Worm (Caenorhabditis elegans) whole organism, late embryonic: ENCODE results near the gene tbh-1.

ENCODE experiments used
- C08G9.2 ChIP-seq: sonication (generic microtip); optimal IDR thresholded peaks from 2 replicates; lab custom pipeline; 2016; ENCODE audit warnings: mild to moderate bottlenecking, missing genetic modification characterization, moderate library complexity, missing compliant biosample characterization
- F13H6.1 ChIP-seq: sonication (generic microtip); optimal IDR thresholded peaks from 2 replicates; lab custom pipeline; 2016; ENCODE audit warnings: missing genetic modification characterization, missing compliant biosample characterization
- ceh-34 ChIP-seq: sonication (generic microtip); optimal IDR thresholded peaks from 2 replicates; lab custom pipeline; 2016; ENCODE audit warnings: mild to moderate bottlenecking, missing genetic modification characterization, missing compliant biosample characterization
- ceh-6 ChIP-seq: fragments of 200-800 bp; sonication (Bioruptor generic); optimal IDR thresholded peaks from 2 replicates; lab custom pipeline; 2018; ENCODE audit warnings: mild to moderate bottlenecking, missing genetic modification characterization, missing compliant biosample characterization
- ceh-9 ChIP-seq: sonication (generic microtip); optimal IDR thresholded peaks from 2 replicates; lab custom pipeline; 2016; ENCODE audit warnings: mild to moderate bottlenecking, missing genetic modification characterization, inconsistent platforms, missing compliant biosample characterization
- dve-1 ChIP-seq: sonication (generic microtip); optimal IDR thresholded peaks from 2 replicates; lab custom pipeline; 2017; ENCODE audit warnings: antibody characterized with exemption, mild to moderate bottlenecking, missing genetic modification characterization, missing compliant biosample characterization
- fkh-10 ChIP-seq: fragments of 150-350 bp; optimal IDR thresholded peaks from 2 replicates; lab custom pipeline; 2014; ENCODE audit warnings: missing biosample characterization, missing genetic modification reagents, missing genetic modification characterization
- hlh-30 ChIP-seq: sonication (generic microtip); optimal IDR thresholded peaks from 2 replicates; lab custom pipeline; 2017; ENCODE audit warnings: antibody characterized with exemption, missing genetic modification characterization, missing compliant biosample characterization; ENCODE audit not compliant: insufficient read depth
- nhr-11 ChIP-seq: fragments of 150-350 bp; optimal IDR thresholded peaks from 2 replicates; lab custom pipeline; 2014; ENCODE audit warnings: missing biosample characterization, missing genetic modification characterization
- pha-2 ChIP-seq: sonication (generic microtip); optimal IDR thresholded peaks from 2 replicates; lab custom pipeline; 2017; ENCODE audit warnings: mild to moderate bottlenecking, missing genetic modification characterization, missing compliant biosample characterization
- rnt-1 ChIP-seq: sonication (generic microtip); optimal IDR thresholded peaks from 2 replicates; lab custom pipeline; 2016; ENCODE audit warnings: missing genetic modification characterization, missing compliant biosample characterization
- tbx-2 ChIP-seq: sonication (generic microtip); optimal IDR thresholded peaks from 2 replicates; lab custom pipeline; 2016; ENCODE audit warnings: missing genetic modification characterization, missing compliant biosample characterization

DNA sequence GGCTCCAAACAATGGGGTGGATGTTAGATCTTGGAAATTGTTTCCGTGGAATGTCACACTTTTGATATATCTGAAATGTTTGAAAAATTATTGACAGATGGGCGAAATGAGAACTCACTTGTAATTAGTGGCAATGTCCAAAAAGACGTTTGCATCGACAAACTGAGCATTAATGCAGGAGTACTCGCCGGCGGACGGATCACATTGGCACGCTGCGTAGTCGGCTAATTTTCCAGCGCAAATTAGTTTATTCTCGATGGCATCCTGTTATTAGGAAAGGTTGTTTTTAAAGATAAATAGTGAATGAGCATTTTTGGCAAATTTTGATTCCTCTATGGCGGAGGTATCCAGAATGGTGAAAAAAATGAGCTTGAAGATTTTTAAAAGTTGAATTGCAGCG is 46.1 kb upstream of the tbh-1 start:
- no peak for TF ChIP-seq ceh-34 (tag; lab: Kevin White, UChicago)
- no peak for TF ChIP-seq dve-1 (tag; lab: Kevin White, UChicago)
- no peak for TF ChIP-seq rnt-1 (tag; lab: Kevin White, UChicago)
- no peak for TF ChIP-seq C08G9.2 (tag; lab: Kevin White, UChicago)
- TF ChIP-seq ceh-6 (GFP tag; lab: Kevin White, UChicago), result no peak
- TF ChIP-seq ceh-9 (tag; lab: Kevin White, UChicago), result no peak
- TF ChIP-seq pha-2 (tag; lab: Kevin White, UChicago), result no peak
- TF ChIP-seq nhr-11, result no peak
- no peak for TF ChIP-seq fkh-10 (GFP tag; lab: Kevin White, UChicago)
- no peak for TF ChIP-seq tbx-2 (tag; lab: Kevin White, UChicago)
- no peak for TF ChIP-seq hlh-30 (tag; lab: Kevin White, UChicago)
- TF ChIP-seq F13H6.1 (tag; lab: Kevin White, UChicago), result no peak
